Fruit fly (Drosophila melanogaster): ENCODE data around the gene Pdi.

DNA sequence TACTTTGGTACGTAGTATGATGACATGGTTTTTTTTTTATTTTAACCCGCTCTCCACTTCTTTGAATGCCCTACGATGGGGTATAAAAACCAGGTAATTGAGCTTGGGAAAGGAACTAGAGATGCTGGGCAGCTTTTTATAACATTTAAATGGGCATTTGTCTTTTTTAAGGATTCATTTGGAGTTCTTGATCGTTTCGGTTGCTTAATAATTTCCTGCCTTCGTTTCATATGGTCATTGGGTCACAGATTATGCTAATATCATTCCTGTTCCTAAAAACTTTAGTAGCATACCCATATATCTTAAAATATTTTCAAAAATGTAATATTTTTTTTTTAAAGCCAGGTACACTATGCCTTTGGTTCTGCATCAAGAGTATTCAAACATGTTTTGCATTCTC, 46.1 kb upstream of the Pdi start:
- TF ChIP-seq EcR (GFP tag; optimal IDR thresholded peaks at IDR 0.05), result no peak
- no peak for TF ChIP-seq psq (optimal IDR thresholded peaks at IDR 0.05)
- TF ChIP-seq usp (GFP tag; optimal IDR thresholded peaks at IDR 0.05), result no peak
- TF ChIP-seq pan (optimal IDR thresholded peaks at IDR 0.05), result no peak
- TF ChIP-seq Dll (optimal IDR thresholded peaks at IDR 0.05), result no peak

Measured in whole organism.